Worm (Caenorhabditis elegans) whole organism, L1 larva: ENCODE measurements around the gene R11G1.1.

Experiments
- C16A3.4 ChIP-seq: fragments of 150-350 bp; optimal IDR thresholded peaks from 2 replicates; lab custom pipeline; 2014; ENCODE audit warnings: missing biosample characterization, missing genetic modification characterization
- aha-1 ChIP-seq: fragments of 150-350 bp; optimal IDR thresholded peaks from 2 replicates; lab custom pipeline; 2014; ENCODE audit warnings: missing biosample characterization, missing genetic modification characterization
- alr-1 ChIP-seq: fragments of 200-800 bp; sonication (Bioruptor generic); optimal IDR thresholded peaks from 2 replicates; lab custom pipeline; 2018; ENCODE audit warnings: borderline replicate concordance, mild to moderate bottlenecking, missing genetic modification characterization, missing compliant biosample characterization
- aly-2 ChIP-seq: fragments of 150-350 bp; optimal IDR thresholded peaks from 2 replicates; lab custom pipeline; 2014; ENCODE audit warnings: missing biosample characterization, missing genetic modification characterization
- ama-1 ChIP-seq: fragments of 150-350 bp; optimal IDR thresholded peaks from 2 replicates; lab custom pipeline; 2014
- blmp-1 ChIP-seq: fragments of 150-350 bp; optimal IDR thresholded peaks from 2 replicates; lab custom pipeline; 2014; ENCODE audit warnings: missing biosample characterization, missing genetic modification characterization
- ceh-63 ChIP-seq: fragments of 200-800 bp; sonication (Bioruptor generic); optimal IDR thresholded peaks from 2 replicates; lab custom pipeline; 2018; ENCODE audit warnings: mild to moderate bottlenecking, missing genetic modification characterization, missing compliant biosample characterization
- ceh-8 ChIP-seq: fragments of 200-800 bp; sonication (Bioruptor generic); optimal IDR thresholded peaks from 2 replicates; lab custom pipeline; 2018; ENCODE audit warnings: mild to moderate bottlenecking, missing genetic modification characterization, moderate library complexity, missing compliant biosample characterization
- ceh-88 ChIP-seq: fragments of 200-800 bp; sonication (Bioruptor generic); IDR thresholded peaks from 2 replicates; pipeline ENCODE4 v1.3.6; 2022; ENCODE audit warnings: missing genetic modification characterization, missing compliant biosample characterization
- dpl-1 ChIP-seq, 3 experiments: fragments of 150-350 bp in 2 of 3; sonication (generic microtip) in 1 of 3; optimal IDR thresholded peaks; 2 replicates each; lab custom pipeline; 2014 to 2017; ENCODE audit warnings: missing biosample characterization in 3 of 3, missing genetic modification characterization in 3 of 3, missing genetic modification reagents in 3 of 3
- dsc-1 ChIP-seq: sonication (generic microtip); optimal IDR thresholded peaks from 2 replicates; lab custom pipeline; 2016; ENCODE audit warnings: mild to moderate bottlenecking, missing genetic modification characterization, missing compliant biosample characterization
- efl-1 ChIP-seq, 4 experiments: fragments of 150-350 bp; optimal IDR thresholded peaks in 3 of 4; peaks in 1 of 4; 1 replicate in 1 of 4; 2 replicates in 3 of 4; lab custom pipeline; 2014; ENCODE audit warnings: missing biosample characterization in 2 of 4, missing genetic modification characterization in 2 of 4, missing genetic modification reagents in 2 of 4
- efl-3 ChIP-seq: fragments of 200-800 bp; sonication (Bioruptor generic); optimal IDR thresholded peaks from 2 replicates; lab custom pipeline; 2018; ENCODE audit warnings: mild to moderate bottlenecking, missing genetic modification characterization, missing compliant biosample characterization
- egl-13 ChIP-seq: sonication (generic microtip); optimal IDR thresholded peaks from 2 replicates; lab custom pipeline; 2016; ENCODE audit warnings: missing genotype, missing genetic modification reagents, missing genetic modification characterization, missing compliant biosample characterization
- egl-27 ChIP-seq, 2 experiments: fragments of 150-350 bp in 1 of 2; sonication (generic microtip); optimal IDR thresholded peaks; 3 replicates each; lab custom pipeline; 2017 to 2018; ENCODE audit warnings: missing biosample characterization in 2 of 2, missing genetic modification characterization in 2 of 2, missing genetic modification reagents in 2 of 2
- elt-3 ChIP-seq, 6 experiments: fragments of 150-350 bp in 1 of 6; sonication (generic microtip); optimal IDR thresholded peaks; 2 replicates each; lab custom pipeline; 2017 to 2018; ENCODE audit warnings: missing biosample characterization in 6 of 6, missing genetic modification characterization in 6 of 6, inconsistent platforms in 1 of 6
- ets-5 ChIP-seq: fragments of 200-800 bp; sonication (Bioruptor generic); IDR thresholded peaks from 2 replicates; pipeline ENCODE4 v1.3.6; 2022; ENCODE audit warnings: missing genetic modification characterization, missing compliant biosample characterization
- hlh-17 ChIP-seq: fragments of 200-800 bp; sonication (Bioruptor generic); optimal IDR thresholded peaks from 2 replicates; lab custom pipeline; 2018; ENCODE audit warnings: missing genetic modification characterization, mild to moderate bottlenecking, missing compliant biosample characterization, moderate library complexity, borderline replicate concordance
- hlh-4 ChIP-seq: sonication (generic microtip); optimal IDR thresholded peaks from 2 replicates; lab custom pipeline; 2016; ENCODE audit warnings: mild to moderate bottlenecking, missing genetic modification characterization, missing compliant biosample characterization
- irx-1 ChIP-seq: sonication (generic microtip); optimal IDR thresholded peaks from 2 replicates; lab custom pipeline; 2016; ENCODE audit warnings: missing genetic modification characterization, missing compliant biosample characterization
- lin-14 ChIP-seq: fragments of 200-800 bp; sonication (Bioruptor generic); optimal IDR thresholded peaks from 2 replicates; lab custom pipeline; 2018; ENCODE audit warnings: mild to moderate bottlenecking, missing genetic modification characterization, moderate library complexity, missing compliant biosample characterization
- lin-15B ChIP-seq: fragments of 150-350 bp; sonication (generic microtip); optimal IDR thresholded peaks from 3 replicates; lab custom pipeline; 2014; ENCODE audit warnings: missing biosample characterization, missing genetic modification characterization
- lin-35 ChIP-seq, 2 experiments: fragments of 150-350 bp; optimal IDR thresholded peaks; 2 replicates each; lab custom pipeline; 2014; ENCODE audit warnings: missing biosample characterization in 2 of 2, missing genetic modification characterization in 2 of 2, missing genetic modification reagents in 2 of 2
- lsy-2 ChIP-seq, 2 experiments: fragments of 150-350 bp; optimal IDR thresholded peaks; 2 replicates each; lab custom pipeline; 2014; ENCODE audit warnings: missing biosample characterization in 2 of 2, missing genetic modification characterization in 2 of 2
- mab-9 ChIP-seq: fragments of 200-800 bp; sonication (Bioruptor generic); IDR thresholded peaks from 2 replicates; pipeline ENCODE4 v1.3.6; 2022; ENCODE audit warnings: missing genetic modification reagents, missing genetic modification characterization, missing compliant biosample characterization
- mep-1 ChIP-seq: fragments of 150-350 bp; optimal IDR thresholded peaks from 2 replicates; lab custom pipeline; 2014; ENCODE audit warnings: missing biosample characterization, missing genetic modification characterization
- nhr-11 ChIP-seq: fragments of 150-350 bp; optimal IDR thresholded peaks from 2 replicates; lab custom pipeline; 2014; ENCODE audit warnings: missing biosample characterization, missing genetic modification characterization
- nhr-12 ChIP-seq: sonication (generic microtip); optimal IDR thresholded peaks from 2 replicates; lab custom pipeline; 2017; ENCODE audit warnings: missing biosample characterization, missing genetic modification characterization
- nhr-71 ChIP-seq: sonication (generic microtip); optimal IDR thresholded peaks from 2 replicates; lab custom pipeline; 2016; ENCODE audit warnings: mild to moderate bottlenecking, missing genetic modification characterization, moderate library complexity, missing compliant biosample characterization
- nhr-84 ChIP-seq: sonication (generic microtip); optimal IDR thresholded peaks from 2 replicates; lab custom pipeline; 2017; ENCODE audit warnings: missing biosample characterization, missing genetic modification characterization
- pag-3 ChIP-seq: sonication (generic microtip); optimal IDR thresholded peaks from 2 replicates; lab custom pipeline; 2017; ENCODE audit warnings: missing genetic modification characterization, mild to moderate bottlenecking, missing compliant biosample characterization, antibody characterized with exemption, borderline replicate concordance; ENCODE audit not compliant: insufficient read depth
- skn-1 ChIP-seq: fragments of 150-350 bp; optimal IDR thresholded peaks from 2 replicates; lab custom pipeline; 2014; ENCODE audit warnings: missing biosample characterization, missing genetic modification characterization
- snu-23 ChIP-seq: sonication (generic microtip); optimal IDR thresholded peaks from 2 replicates; lab custom pipeline; 2016; ENCODE audit warnings: missing genetic modification characterization, missing compliant biosample characterization
- sox-4 ChIP-seq: sonication (generic microtip); optimal IDR thresholded peaks from 2 replicates; lab custom pipeline; 2016; ENCODE audit warnings: missing genetic modification characterization, missing compliant biosample characterization
- sptf-1 ChIP-seq: fragments of 150-350 bp; optimal IDR thresholded peaks from 2 replicates; lab custom pipeline; 2014; ENCODE audit warnings: missing biosample characterization, missing genetic modification characterization
- swsn-7 ChIP-seq: sonication (generic microtip); optimal IDR thresholded peaks from 2 replicates; lab custom pipeline; 2016; ENCODE audit warnings: missing genetic modification characterization, missing compliant biosample characterization
- tbx-2 ChIP-seq: sonication (generic microtip); optimal IDR thresholded peaks from 2 replicates; lab custom pipeline; 2016; ENCODE audit warnings: missing genetic modification characterization, missing compliant biosample characterization
- tlp-1 ChIP-seq: fragments of 150-350 bp; optimal IDR thresholded peaks from 2 replicates; lab custom pipeline; 2014; ENCODE audit warnings: missing biosample characterization, missing genetic modification characterization
- unc-130 ChIP-seq: fragments of 150-350 bp; optimal IDR thresholded peaks from 2 replicates; lab custom pipeline; 2017; ENCODE audit warnings: missing biosample characterization, missing genetic modification characterization, inconsistent platforms
- unc-62 ChIP-seq: fragments of 150-350 bp; optimal IDR thresholded peaks from 2 replicates; lab custom pipeline; 2014; ENCODE audit warnings: missing biosample characterization, missing genetic modification reagents, missing genetic modification characterization
- zag-1 ChIP-seq: fragments of 150-350 bp; optimal IDR thresholded peaks from 2 replicates; lab custom pipeline; 2014; ENCODE audit warnings: missing biosample characterization, missing genetic modification characterization
- zip-4 ChIP-seq: fragments of 200-800 bp; sonication (Bioruptor generic); optimal IDR thresholded peaks from 2 replicates; lab custom pipeline; 2018; ENCODE audit warnings: mild to moderate bottlenecking, missing genetic modification characterization, moderate library complexity, missing compliant biosample characterization
- ztf-11 ChIP-seq, 2 experiments: sonication (generic microtip); optimal IDR thresholded peaks; 2 replicates each; lab custom pipeline; 2016 to 2017; ENCODE audit warnings: missing genetic modification characterization in 2 of 2, missing biosample characterization in 1 of 2, missing compliant biosample characterization in 1 of 2

Gene R11G1.1

DNA sequence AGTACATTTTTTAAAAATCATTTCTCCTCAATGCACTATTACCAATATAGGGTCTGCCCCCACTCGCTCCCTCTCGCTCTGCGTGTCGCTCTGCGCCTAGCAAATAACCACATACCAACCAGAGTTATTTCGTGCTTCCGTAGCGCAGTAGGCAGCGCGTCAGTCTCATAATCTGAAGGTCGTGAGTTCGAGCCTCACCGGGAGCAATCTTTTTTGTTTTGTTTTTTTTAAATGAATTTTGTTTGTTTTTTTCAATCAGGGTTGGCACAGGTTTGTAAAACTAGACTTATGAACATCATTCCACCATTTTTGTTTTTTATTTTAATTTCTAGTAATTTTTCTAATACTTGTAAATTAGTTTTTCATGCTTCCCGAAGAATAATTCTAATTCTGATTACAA is 38.3 kb downstream of the R11G1.1 start (continued):
- TF ChIP-seq zip-4 (GFP tag; lab: Kevin White, UChicago) (peak; percentile 35), nhr-12 (tag; lab: Kevin White, UChicago) (no peak), ceh-63 (no peak), irx-1 (tag; lab: Kevin White, UChicago) (peak; percentile 77), ets-5 (no peak), efl-3 (GFP tag; lab: Kevin White, UChicago) (no peak), dsc-1 (peak; percentile 81), elt-3 (tag; optimal IDR thresholded peaks at IDR 0.05; lab: Kevin White, UChicago) (peak in 2 of 6 experiments; percentile 19 to 36), blmp-1 (tag; lab: Kevin White, UChicago) (peak; percentile 12), lin-15B (no peak), egl-13 (tag; lab: Kevin White, UChicago) (peak; percentile 69), zag-1 (tag; lab: Kevin White, UChicago) (no peak), unc-130 (tag; lab: Kevin White, UChicago) (no peak), hlh-4 (tag; lab: Kevin White, UChicago) (no peak), pag-3 (tag; lab: Kevin White, UChicago) (no peak), skn-1 (tag; lab: Kevin White, UChicago) (peak; percentile 50), nhr-11 (no peak), lsy-2 (tag; optimal IDR thresholded peaks at IDR 0.05; lab: Kevin White, UChicago) (peak; percentile 55 to 60), dpl-1 (GFP tag; optimal IDR thresholded peaks at IDR 0.05; lab: Kevin White, UChicago) (peak in 1 of 3 experiments; percentile 23), efl-1 (optimal IDR thresholded peaks at IDR 0.05; lab: Kevin White, UChicago) (peak; percentile 26 to 29), efl-1 (GFP tag; optimal IDR thresholded peaks at IDR 0.05 in 1 of 2; lab: Kevin White, UChicago) (peak in 1 of 2 experiments; percentile 94), mab-9 (peak; percentile 63; the same call in 1 of the 2 replicates), C16A3.4 (tag; lab: Kevin White, UChicago) (peak; percentile 57), ztf-11 (tag; optimal IDR thresholded peaks at IDR 0.05; lab: Kevin White, UChicago) (peak in 1 of 2 experiments; percentile 56), snu-23 (GFP tag; lab: Kevin White, UChicago) (peak; percentile 82), nhr-84 (no peak), sptf-1 (tag; lab: Kevin White, UChicago) (no peak), unc-62 (GFP tag; lab: Kevin White, UChicago) (no peak), nhr-71 (tag; lab: Kevin White, UChicago) (peak; percentile 79), ceh-88 (GFP tag; lab: Robert Waterston, UW) (no peak), tbx-2 (tag; lab: Kevin White, UChicago) (peak; percentile 65), egl-27 (tag; optimal IDR thresholded peaks at IDR 0.05; lab: Kevin White, UChicago) (no peak), aha-1 (tag; lab: Kevin White, UChicago) (no peak), tlp-1 (tag; lab: Kevin White, UChicago) (no peak), ama-1 (lab: Kevin White, UChicago) (no peak), lin-35 (GFP tag; optimal IDR thresholded peaks at IDR 0.05; lab: Kevin White, UChicago) (peak in 1 of 2 experiments; percentile 74), alr-1 (tag; lab: Kevin White, UChicago) (no peak), aly-2 (tag; lab: Kevin White, UChicago) (peak; percentile 26), mep-1 (peak; percentile 58), swsn-7 (tag; lab: Kevin White, UChicago) (peak; percentile 75), lin-14 (GFP tag; lab: Kevin White, UChicago) (peak; percentile 72), sox-4 (peak; percentile 39), hlh-17 (GFP tag; lab: Kevin White, UChicago) (no peak), ceh-8 (GFP tag; lab: Kevin White, UChicago) (peak; percentile 72)
